Worm (Caenorhabditis elegans): ENCODE measurements around the gene F59B1.10.

DNA sequence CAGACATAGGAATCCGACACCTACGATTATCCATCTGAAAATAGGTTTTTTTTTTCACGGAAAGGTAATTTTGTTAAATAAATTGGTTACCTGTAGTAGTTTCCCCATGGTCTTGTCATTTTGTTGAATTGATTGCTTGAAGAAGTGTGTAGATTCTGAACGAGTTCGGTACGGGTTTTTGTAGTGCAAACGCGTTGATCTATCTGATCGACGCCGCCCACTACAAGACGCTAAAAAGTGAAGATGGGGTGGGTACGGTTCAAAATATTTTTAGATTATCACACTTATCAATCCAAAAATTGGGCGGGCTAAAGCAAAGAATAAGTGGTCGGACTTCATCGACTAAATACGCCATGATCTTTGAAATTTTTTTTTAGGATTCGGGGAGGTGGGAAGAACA is 33.4 kb downstream of the F59B1.10 start, which contains the start of gene T22F3.11:
- no peak for TF ChIP-seq aly-2 (tag; optimal IDR thresholded peaks at IDR 0.05)
- no peak for TF ChIP-seq unc-62 (GFP tag; optimal IDR thresholded peaks at IDR 0.05)
- TF ChIP-seq fos-1 (tag; optimal IDR thresholded peaks at IDR 0.05), result no peak
- no peak for TF ChIP-seq ceh-16 (tag; optimal IDR thresholded peaks at IDR 0.05)
